Fruit fly (Drosophila melanogaster) whole organism, embryonic: Measurements from ENCODE around the gene Art1.

Experiments
- Abd-B ChIP-seq: fragments of 200-800 bp; sonication (Bioruptor generic); optimal IDR thresholded peaks from 2 replicates; lab custom pipeline; 2018; ENCODE audit warnings: missing biosample characterization, mild to moderate bottlenecking, missing genetic modification characterization, moderate library complexity
- Aef1 ChIP-seq: fragments of 200-800 bp; sonication (Bioruptor generic); IDR thresholded peaks from 3 replicates; pipeline ENCODE4 v1.3.6; 2022; ENCODE audit warnings: missing biosample characterization, missing genetic modification characterization
- Bdp1 ChIP-seq: fragments of 200-800 bp; sonication (Bioruptor generic); optimal IDR thresholded peaks from 3 replicates; lab custom pipeline; 2016; ENCODE audit warnings: missing biosample characterization, missing genetic modification characterization
- CG1024 ChIP-seq: fragments of 200-800 bp; sonication (Bioruptor generic); IDR thresholded peaks from 2 replicates; pipeline ENCODE4 v1.3.6; 2022; ENCODE audit warnings: missing biosample characterization, missing genetic modification characterization
- CG12104 ChIP-seq: fragments of 200-800 bp; sonication (Bioruptor generic); optimal IDR thresholded peaks from 3 replicates; lab custom pipeline; 2016; ENCODE audit warnings: missing biosample characterization, missing genetic modification characterization
- CG12155 ChIP-seq: fragments of 200-800 bp; sonication (Bioruptor generic); optimal IDR thresholded peaks from 3 replicates; lab custom pipeline; 2016; ENCODE audit warnings: missing biosample characterization, missing genetic modification characterization
- CG12236 ChIP-seq: fragments of 200-800 bp; sonication (Bioruptor generic); optimal IDR thresholded peaks from 2 replicates; lab custom pipeline; 2016; ENCODE audit warnings: missing biosample characterization, missing genetic modification characterization
- CG1529 ChIP-seq: fragments of 200-800 bp; sonication (Bioruptor generic); optimal IDR thresholded peaks from 3 replicates; lab custom pipeline; 2018; ENCODE audit warnings: missing biosample characterization, missing genetic modification characterization
- CG1603 ChIP-seq: fragments of 200-800 bp; sonication (Bioruptor generic); optimal IDR thresholded peaks from 2 replicates; lab custom pipeline; 2019; ENCODE audit warnings: missing biosample characterization, mild to moderate bottlenecking, missing genetic modification characterization, moderate library complexity
- CG16779 ChIP-seq: fragments of 200-800 bp; sonication (Bioruptor generic); IDR thresholded peaks from 2 replicates; pipeline ENCODE4 v1.3.6; 2022; ENCODE audit warnings: missing biosample characterization, missing genetic modification characterization
- CG16813 ChIP-seq: fragments of 200-800 bp; sonication (Bioruptor generic); IDR thresholded peaks from 3 replicates; pipeline ENCODE4 v1.3.6; 2022; ENCODE audit warnings: missing biosample characterization, missing genetic modification characterization; ENCODE audit not compliant: partially characterized antibody
- CG17829 ChIP-seq: fragments of 200-800 bp; optimal IDR thresholded peaks from 2 replicates; lab custom pipeline; 2019; ENCODE audit warnings: missing biosample characterization, mild to moderate bottlenecking, missing genetic modification characterization, moderate library complexity
- CG1792 ChIP-seq: fragments of 200-800 bp; sonication (Bioruptor generic); optimal IDR thresholded peaks from 2 replicates; lab custom pipeline; 2016; ENCODE audit warnings: missing biosample characterization, missing genetic modification characterization
- CG2712 ChIP-seq: fragments of 200-800 bp; optimal IDR thresholded peaks from 3 replicates; lab custom pipeline; 2019; ENCODE audit warnings: missing biosample characterization, mild to moderate bottlenecking, missing genetic modification characterization, moderate library complexity
- CG32772 ChIP-seq: fragments of 200-800 bp; sonication (Bioruptor generic); IDR thresholded peaks from 2 replicates; pipeline ENCODE4 v1.3.6; 2022; ENCODE audit warnings: missing biosample characterization, missing genetic modification characterization
- CG3838 ChIP-seq: fragments of 200-800 bp; sonication (Bioruptor generic); optimal IDR thresholded peaks from 3 replicates; lab custom pipeline; 2016; ENCODE audit warnings: missing biosample characterization, missing genetic modification characterization
- CG4404 ChIP-seq: fragments of 200-800 bp; sonication (Bioruptor generic); IDR thresholded peaks from 2 replicates; pipeline ENCODE4 v1.3.6; 2022; ENCODE audit warnings: missing biosample characterization, missing genetic modification characterization
- CG4617 ChIP-seq: fragments of 200-800 bp; sonication (Bioruptor generic); optimal IDR thresholded peaks from 3 replicates; lab custom pipeline; 2016; ENCODE audit warnings: missing biosample characterization, missing genetic modification characterization, borderline replicate concordance
- CG5245 ChIP-seq: fragments of 200-800 bp; sonication (Bioruptor generic); optimal IDR thresholded peaks from 3 replicates; lab custom pipeline; 2016; ENCODE audit warnings: missing biosample characterization, missing genetic modification characterization
- CG6689 ChIP-seq: fragments of 200-800 bp; sonication (Bioruptor generic); IDR thresholded peaks from 2 replicates; pipeline ENCODE4 v1.3.6; 2022; ENCODE audit warnings: missing biosample characterization, missing genetic modification characterization
- CG8290 ChIP-seq, 3 experiments: fragments of 200-800 bp; sonication (Bioruptor generic); optimal IDR thresholded peaks; 2 replicates each; lab custom pipeline; 2016 to 2019; ENCODE audit warnings: missing biosample characterization in 3 of 3, missing genetic modification characterization in 3 of 3, mild to moderate bottlenecking in 2 of 3, moderate library complexity in 1 of 3
- CG9797 ChIP-seq: fragments of 200-800 bp; sonication (Bioruptor generic); optimal IDR thresholded peaks from 3 replicates; lab custom pipeline; 2018; ENCODE audit warnings: missing biosample characterization, mild to moderate bottlenecking, missing genetic modification characterization
- CG9932 ChIP-seq: fragments of 200-800 bp; sonication (Bioruptor generic); IDR thresholded peaks from 2 replicates; pipeline ENCODE4 v1.3.6; 2022; ENCODE audit warnings: missing biosample characterization, missing genetic modification characterization
- CrebB ChIP-seq: fragments of 200-800 bp; sonication (Bioruptor generic); optimal IDR thresholded peaks from 3 replicates; lab custom pipeline; 2018; ENCODE audit warnings: missing biosample characterization, mild to moderate bottlenecking, missing genetic modification characterization
- Doc2 ChIP-seq: fragments of 200-800 bp; sonication (Bioruptor generic); IDR thresholded peaks from 2 replicates; pipeline ENCODE4 v1.3.6; 2022; ENCODE audit warnings: missing biosample characterization, missing genetic modification characterization
- Drgx ChIP-seq: fragments of 200-800 bp; sonication (Bioruptor generic); IDR thresholded peaks from 2 replicates; pipeline ENCODE4 v1.3.6; 2022; ENCODE audit warnings: missing biosample characterization, missing genetic modification characterization
- E2f2 ChIP-seq: fragments of 200-800 bp; sonication (Bioruptor generic); IDR thresholded peaks from 2 replicates; pipeline ENCODE4 v1.3.6; 2022; ENCODE audit warnings: missing biosample characterization, missing genetic modification characterization
- Fer3 ChIP-seq: fragments of 200-800 bp; sonication (Bioruptor generic); optimal IDR thresholded peaks from 2 replicates; lab custom pipeline; 2018; ENCODE audit warnings: missing biosample characterization, mild to moderate bottlenecking, missing genetic modification characterization, moderate library complexity
- Gug ChIP-seq: fragments of 200-800 bp; sonication (Bioruptor generic); IDR thresholded peaks from 4 replicates; pipeline ENCODE4 v1.3.6; 2022; ENCODE audit warnings: missing biosample characterization, missing genetic modification characterization
- H15 ChIP-seq: fragments of 200-800 bp; sonication (Bioruptor generic); IDR thresholded peaks from 3 replicates; pipeline ENCODE4 v1.3.6; 2022; ENCODE audit warnings: missing biosample characterization, missing genetic modification characterization
- HLH54F ChIP-seq: fragments of 200-800 bp; sonication (Bioruptor generic); optimal IDR thresholded peaks from 3 replicates; lab custom pipeline; 2016; ENCODE audit warnings: missing biosample characterization, missing genetic modification characterization
- Hr3 ChIP-seq: fragments of 200-800 bp; sonication (Bioruptor generic); optimal IDR thresholded peaks from 3 replicates; lab custom pipeline; 2016; ENCODE audit warnings: missing biosample characterization, missing genetic modification characterization
- NC2α ChIP-seq: fragments of 200-800 bp; sonication (Bioruptor generic); optimal IDR thresholded peaks from 2 replicates; lab custom pipeline; 2016; ENCODE audit warnings: missing biosample characterization, missing genetic modification characterization
- cato ChIP-seq: fragments of 200-800 bp; sonication (Bioruptor generic); optimal IDR thresholded peaks from 2 replicates; lab custom pipeline; 2016; ENCODE audit warnings: missing biosample characterization, missing genetic modification characterization, borderline replicate concordance
- dpn ChIP-seq, 2 experiments: fragments of 200-800 bp; sonication (Bioruptor generic); optimal IDR thresholded peaks; 3 replicates each; lab custom pipeline; 2016; ENCODE audit warnings: missing biosample characterization in 2 of 2, missing genetic modification characterization in 2 of 2
- fru ChIP-seq: fragments of >200 bp; optimal IDR thresholded peaks from 2 replicates; lab custom pipeline; 2017
- ham ChIP-seq: fragments of 200-800 bp; sonication (Bioruptor generic); IDR thresholded peaks from 2 replicates; pipeline ENCODE4 v1.3.6; 2022; ENCODE audit warnings: missing biosample characterization, missing genetic modification characterization
- kah ChIP-seq: fragments of 200-800 bp; sonication (Bioruptor generic); optimal IDR thresholded peaks from 2 replicates; lab custom pipeline; 2018; ENCODE audit warnings: missing biosample characterization, mild to moderate bottlenecking, missing genetic modification characterization
- kni ChIP-seq: fragments of 200-800 bp; sonication (Bioruptor generic); optimal IDR thresholded peaks from 3 replicates; lab custom pipeline; 2017; ENCODE audit warnings: mild to moderate bottlenecking, missing biosample characterization, missing genetic modification reagents, missing genetic modification characterization
- lmd ChIP-seq: fragments of 200-800 bp; sonication (Bioruptor generic); IDR thresholded peaks from 2 replicates; pipeline ENCODE4 v1.3.6; 2022; ENCODE audit warnings: missing biosample characterization, missing genetic modification characterization
- nom ChIP-seq: fragments of 200-800 bp; sonication (Bioruptor generic); optimal IDR thresholded peaks from 2 replicates; lab custom pipeline; 2017; ENCODE audit warnings: missing biosample characterization, missing genetic modification characterization, mild to moderate bottlenecking, moderate library complexity, missing genetic modification reagents
- p53 ChIP-seq: fragments of 200-800 bp; sonication (Bioruptor generic); optimal IDR thresholded peaks from 2 replicates; lab custom pipeline; 2016; ENCODE audit warnings: missing biosample characterization, missing genetic modification characterization
- pb ChIP-seq: fragments of 200-800 bp; sonication (Bioruptor generic); optimal IDR thresholded peaks from 3 replicates; lab custom pipeline; 2016; ENCODE audit warnings: missing biosample characterization, missing genetic modification characterization
- ranshi ChIP-seq: fragments of 200-800 bp; sonication (Bioruptor generic); IDR thresholded peaks from 2 replicates; pipeline ENCODE4 v1.3.6; 2022; ENCODE audit warnings: missing biosample characterization, missing genetic modification characterization
- sima ChIP-seq: fragments of 200-800 bp; sonication (Bioruptor generic); optimal IDR thresholded peaks from 2 replicates; lab custom pipeline; 2016; ENCODE audit warnings: missing biosample characterization, missing genetic modification characterization
- slbo ChIP-seq: fragments of 200-800 bp; sonication (Bioruptor generic); IDR thresholded peaks from 2 replicates; pipeline ENCODE4 v1.3.6; 2022; ENCODE audit warnings: missing biosample characterization, missing genetic modification characterization
- sqz ChIP-seq: fragments of 200-800 bp; sonication (Bioruptor generic); optimal IDR thresholded peaks from 3 replicates; lab custom pipeline; 2018; ENCODE audit warnings: missing biosample characterization, mild to moderate bottlenecking, missing genetic modification characterization
- tgo ChIP-seq: fragments of 200-800 bp; sonication (Bioruptor generic); IDR thresholded peaks from 3 replicates; pipeline ENCODE4 v1.3.6; 2022; ENCODE audit warnings: missing biosample characterization, missing genetic modification characterization
- ttk ChIP-seq: fragments of 200-800 bp; sonication (Bioruptor generic); IDR thresholded peaks from 2 replicates; pipeline ENCODE4 v2.1.2; 2022; ENCODE audit warnings: missing biosample characterization, missing genetic modification characterization
- tup ChIP-seq: fragments of 200-800 bp; sonication (Bioruptor generic); optimal IDR thresholded peaks from 2 replicates; lab custom pipeline; 2016; ENCODE audit warnings: missing biosample characterization, mild to moderate bottlenecking, missing genetic modification characterization, moderate library complexity
- vnd ChIP-seq: fragments of 200-800 bp; sonication (Bioruptor generic); IDR thresholded peaks from 3 replicates; pipeline ENCODE4 v1.3.6; 2022; ENCODE audit warnings: missing biosample characterization, missing genetic modification characterization; ENCODE audit not compliant: partially characterized antibody
- z ChIP-seq: fragments of 200-800 bp; sonication (Bioruptor generic); IDR thresholded peaks from 3 replicates; pipeline ENCODE4 v1.3.6; 2022; ENCODE audit warnings: missing biosample characterization, missing genetic modification characterization

Art1 gene

dm6 chr3R:10784058-10784499, 3.9 kb downstream of the Art1 start, which contains the start of the genes mRpL37 and Rbp1 (continued):
- peak; percentile 66; the same call in 1 of the 2 replicates for TF ChIP-seq ranshi
- no peak for TF ChIP-seq kni
- TF ChIP-seq CG12104 (GFP tag; lab: Kevin White, UChicago) = peak; percentile 50
- TF ChIP-seq CG16813 (GFP tag; lab: Robert Waterston, UW) = peak; percentile 91
- TF ChIP-seq nom = no peak
- peak; percentile 89 for TF ChIP-seq CG2712 (tag; lab: Kevin White, UChicago)
- no peak for TF ChIP-seq CG16779
- peak; percentile 94 for TF ChIP-seq CG4404 (GFP tag; lab: Robert Waterston, UW)
- peak; percentile 89 for TF ChIP-seq CG17829
- peak; percentile 70 for TF ChIP-seq lmd (GFP tag; lab: Robert Waterston, UW)
- TF ChIP-seq fru (lab: Kevin White, UChicago) = no peak
- peak; percentile 88 for TF ChIP-seq vnd
- peak; percentile 63 for TF ChIP-seq ttk
- TF ChIP-seq sqz = no peak
- peak; percentile 24 for TF ChIP-seq CG1529 (GFP tag; lab: Kevin White, UChicago)
- TF ChIP-seq CrebB = no peak
- TF ChIP-seq cato (GFP tag; lab: Kevin White, UChicago) = peak; percentile 68
- TF ChIP-seq H15 (GFP tag; lab: Robert Waterston, UW) = no peak
- no peak for TF ChIP-seq Drgx (GFP tag; lab: Robert Waterston, UW)
- peak; percentile 67 for TF ChIP-seq Fer3 (tag; lab: Kevin White, UChicago)
- no peak for TF ChIP-seq ham (GFP tag; lab: Robert Waterston, UW)
- TF ChIP-seq CG1792 (GFP tag; lab: Kevin White, UChicago) = no peak
- no peak for TF ChIP-seq CG1024 (GFP tag; lab: Robert Waterston, UW)
- TF ChIP-seq CG6689 (GFP tag; lab: Robert Waterston, UW) = peak; percentile 63
- peak; percentile 61 for TF ChIP-seq CG5245 (GFP tag; lab: Kevin White, UChicago)
- TF ChIP-seq Abd-B (GFP tag; lab: Kevin White, UChicago) = peak; percentile 93
- TF ChIP-seq NC2α (GFP tag; lab: Kevin White, UChicago) = no peak
- TF ChIP-seq Aef1 (GFP tag; lab: Robert Waterston, UW) = peak; percentile 88
- peak; percentile 85 for TF ChIP-seq Hr3
- TF ChIP-seq E2f2 (GFP tag; lab: Robert Waterston, UW) = peak; percentile 57
- no peak for TF ChIP-seq CG12236 (GFP tag; lab: Kevin White, UChicago)
- TF ChIP-seq CG1603 (tag; lab: Kevin White, UChicago) = no peak
- no peak for TF ChIP-seq tup (GFP tag; lab: Kevin White, UChicago)
- TF ChIP-seq CG9797 (GFP tag; lab: Kevin White, UChicago) = peak; percentile 71
- TF ChIP-seq CG4617 = peak; percentile 84
- TF ChIP-seq CG32772 (GFP tag; lab: Robert Waterston, UW) = peak; percentile 64; the same call in 1 of the 2 replicates
- TF ChIP-seq kah (GFP tag; lab: Kevin White, UChicago) = no peak
- TF ChIP-seq p53 (GFP tag; lab: Kevin White, UChicago) = no peak
- peak; percentile 39 for TF ChIP-seq Bdp1 (GFP tag; lab: Kevin White, UChicago)
- TF ChIP-seq CG3838 (GFP tag; lab: Kevin White, UChicago) = peak; percentile 1
- peak; percentile 91 for TF ChIP-seq CG9932 (GFP tag; lab: Robert Waterston, UW)
- TF ChIP-seq dpn (GFP tag; optimal IDR thresholded peaks at IDR 0.05; lab: Kevin White, UChicago) = peak; percentile 48 to 82
- TF ChIP-seq CG8290 (GFP tag; optimal IDR thresholded peaks at IDR 0.05; lab: Kevin White, UChicago) = peak; percentile 71
- TF ChIP-seq CG8290 (tag; optimal IDR thresholded peaks at IDR 0.05; lab: Kevin White, UChicago) = no peak
- TF ChIP-seq Doc2 (GFP tag; lab: Robert Waterston, UW) = no peak
- TF ChIP-seq CG12155 (GFP tag; lab: Kevin White, UChicago) = peak; percentile 79
- peak; percentile 73; the same call in 3 of the 4 replicates for TF ChIP-seq Gug (GFP tag; lab: Robert Waterston, UW)
- no peak for TF ChIP-seq pb (GFP tag; lab: Kevin White, UChicago)
- no peak for TF ChIP-seq sima (GFP tag; lab: Kevin White, UChicago)
- peak; percentile 66 for TF ChIP-seq HLH54F
- TF ChIP-seq slbo = peak; percentile 85
- TF ChIP-seq tgo = peak; percentile 50; the same call in 2 of the 3 replicates
- TF ChIP-seq z = no peak
